Worm (Caenorhabditis elegans) whole organism, late embryonic: ENCODE data around the gene ZC239.14.

Source experiments
- ama-1 ChIP-seq: fragments of 150-350 bp; optimal IDR thresholded peaks from 2 replicates; lab custom pipeline; 2014
- ceh-6 ChIP-seq: fragments of 200-800 bp; sonication (Bioruptor generic); optimal IDR thresholded peaks from 2 replicates; lab custom pipeline; 2018; ENCODE audit warnings: mild to moderate bottlenecking, missing genetic modification characterization, missing compliant biosample characterization
- dve-1 ChIP-seq: sonication (generic microtip); optimal IDR thresholded peaks from 2 replicates; lab custom pipeline; 2017; ENCODE audit warnings: antibody characterized with exemption, mild to moderate bottlenecking, missing genetic modification characterization, missing compliant biosample characterization
- fkh-10 ChIP-seq: fragments of 150-350 bp; optimal IDR thresholded peaks from 2 replicates; lab custom pipeline; 2014; ENCODE audit warnings: missing biosample characterization, missing genetic modification reagents, missing genetic modification characterization
- nhr-11 ChIP-seq: fragments of 150-350 bp; optimal IDR thresholded peaks from 2 replicates; lab custom pipeline; 2014; ENCODE audit warnings: missing biosample characterization, missing genetic modification characterization

- TF ChIP-seq ama-1 (lab: Kevin White, UChicago) (no peak), nhr-11 (no peak), ceh-6 (GFP tag; lab: Kevin White, UChicago) (no peak), fkh-10 (GFP tag; lab: Kevin White, UChicago) (no peak), dve-1 (tag; lab: Kevin White, UChicago) (no peak)
Measured at ce11 chrII:3248043-3248718, 26.3 kb upstream of the ZC239.14 start, which contains the start of the genes fbxc-50 and C17F4.2.
